Fruit fly (Drosophila melanogaster): ENCODE data around the gene CG31698.
A peak's percentile ranks its signal among the peaks of the same experiment; 100 is the strongest.
"Not testable (repeated sequence)": the region's sequence is repeated elsewhere in the genome, so short reads cannot be mapped to it uniquely, and the experiment has no call there.

CG31698 gene

DNA sequence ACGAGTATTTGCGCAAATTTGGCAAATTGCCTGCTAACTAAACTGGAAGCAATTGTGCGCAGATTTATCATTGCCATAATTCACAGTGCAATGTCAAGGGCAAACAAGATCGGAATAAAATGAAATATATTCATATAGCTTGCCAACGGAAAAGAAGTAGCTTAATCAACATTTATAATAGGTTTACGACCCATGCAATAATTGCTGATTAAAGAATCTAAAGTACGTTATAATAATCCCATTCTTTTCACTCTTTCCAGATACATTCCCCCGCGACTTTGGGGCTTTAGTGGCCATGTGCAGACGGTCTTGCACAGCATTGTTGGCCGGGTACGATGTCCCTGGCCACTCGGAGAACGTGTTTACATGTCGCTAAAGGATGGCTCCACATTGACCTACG, 6.9 kb downstream of the CG31698 start:
- TF ChIP-seq Rel (GFP tag; optimal IDR thresholded peaks at IDR 0.05) (no peak), Rel (tag; optimal IDR thresholded peaks at IDR 0.05) (no peak), HLH106 (tag; optimal IDR thresholded peaks at IDR 0.05) (no peak), usp (GFP tag; optimal IDR thresholded peaks at IDR 0.05) (no peak), foxo (GFP tag; optimal IDR thresholded peaks at IDR 0.05) (no peak), ey (GFP tag; optimal IDR thresholded peaks at IDR 0.05) (no peak), Jra (GFP tag; optimal IDR thresholded peaks at IDR 0.05) (no peak), jim (GFP tag; optimal IDR thresholded peaks at IDR 0.05) (no peak), dl (GFP tag; optimal IDR thresholded peaks at IDR 0.05; ENCODE audit: insufficient read depth in 1 of 2, partially characterized antibody in 2 of 2) (no peak)

DNA sequence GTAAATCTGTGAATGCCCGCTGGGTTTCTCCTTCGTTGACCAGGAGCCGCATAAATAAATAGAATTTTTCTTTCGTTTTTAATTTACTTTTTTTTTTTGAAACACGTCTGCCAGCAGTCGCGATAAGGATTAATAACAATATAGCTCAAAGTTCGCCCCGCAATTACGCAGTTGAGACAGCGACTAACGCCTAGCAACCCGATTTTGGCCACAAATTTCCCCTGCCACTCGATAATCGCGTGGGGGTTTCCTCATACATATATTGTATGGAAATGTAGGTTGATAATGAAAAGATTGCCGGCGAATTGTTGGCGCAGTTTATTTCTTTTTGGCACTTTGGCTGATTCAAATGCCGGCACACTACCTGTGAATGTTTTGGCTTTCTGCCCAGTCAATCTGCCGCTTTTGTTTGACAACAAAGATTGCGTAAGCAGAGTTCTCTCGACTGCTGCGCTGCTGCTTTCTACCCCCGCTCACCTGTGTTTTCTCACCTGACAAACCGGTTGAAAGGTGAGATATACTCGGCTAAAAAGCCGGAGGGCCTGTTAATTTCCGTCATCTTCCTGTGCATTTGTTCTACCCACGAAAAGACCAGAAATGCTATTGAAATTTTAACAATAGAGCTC, 8.5 kb downstream of the CG31698 start:
- TF ChIP-seq Hnf4 (GFP tag; optimal IDR thresholded peaks at IDR 0.05) = peak; percentile 34
- TF ChIP-seq psq (GFP tag; optimal IDR thresholded peaks at IDR 0.05) = no peak
- TF ChIP-seq fru (GFP tag; optimal IDR thresholded peaks at IDR 0.05) = no peak
- TF ChIP-seq foxo (GFP tag; optimal IDR thresholded peaks at IDR 0.05) = no peak
- TF ChIP-seq CG32264 (GFP tag; optimal IDR thresholded peaks at IDR 0.05) = no peak
- no peak for TF ChIP-seq usp (GFP tag; optimal IDR thresholded peaks at IDR 0.05)
- TF ChIP-seq Hr83 (GFP tag; optimal IDR thresholded peaks at IDR 0.05; ENCODE audit: poor library complexity, severe bottlenecking) = peak; percentile 62
- no peak for TF ChIP-seq Mio (GFP tag; optimal IDR thresholded peaks at IDR 0.05)
- TF ChIP-seq CG9705 (GFP tag; optimal IDR thresholded peaks at IDR 0.05) = no peak
- TF ChIP-seq Dif (GFP tag; optimal IDR thresholded peaks at IDR 0.05; ENCODE audit: partially characterized antibody) = peak; percentile 7
- no peak for TF ChIP-seq woc (GFP tag; optimal IDR thresholded peaks at IDR 0.05)
- no peak for TF ChIP-seq Rel (GFP tag; optimal IDR thresholded peaks at IDR 0.05)
- TF ChIP-seq Rel (tag; optimal IDR thresholded peaks at IDR 0.05) = peak; percentile 99
- TF ChIP-seq sage (GFP tag; optimal IDR thresholded peaks at IDR 0.05) = no peak

DNA sequence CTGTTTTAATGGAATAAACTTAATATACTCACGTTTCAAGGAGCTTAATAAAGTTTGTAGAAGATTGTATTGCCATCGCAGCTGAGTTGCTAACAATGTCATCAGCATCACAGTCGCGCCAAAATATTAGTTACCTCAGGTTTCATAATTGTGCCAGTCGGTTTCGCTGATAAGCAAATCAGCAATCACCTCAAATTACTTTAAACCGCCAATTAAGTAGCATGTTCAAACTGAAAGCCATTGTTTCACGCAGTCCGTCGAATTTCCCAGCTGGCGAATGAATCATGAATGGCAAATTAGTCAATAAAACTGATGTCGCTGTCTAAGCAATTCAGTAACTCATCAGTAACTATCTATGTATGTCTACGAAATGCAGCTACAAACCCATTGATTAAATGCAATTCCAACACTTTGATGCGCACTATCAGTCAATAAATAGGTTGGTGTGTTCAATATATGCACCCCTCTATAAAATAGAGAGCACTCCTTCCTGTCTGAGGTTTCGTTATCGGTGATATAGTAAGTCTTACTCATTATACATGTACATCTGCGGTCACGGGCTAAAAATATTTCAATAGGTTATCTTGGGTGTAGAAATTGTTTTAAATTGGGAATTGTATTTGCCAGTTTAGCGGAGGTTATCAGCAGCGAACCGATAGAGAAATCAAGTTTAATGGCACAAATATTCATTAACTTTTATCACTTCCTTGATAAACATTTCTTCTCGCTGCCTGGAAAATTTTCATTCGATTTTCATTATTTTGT, 9.2 kb downstream of the CG31698 start:
- TF ChIP-seq CrebA (GFP tag; optimal IDR thresholded peaks at IDR 0.05; ENCODE audit: borderline replicate concordance) (no peak), OdsH (GFP tag; optimal IDR thresholded peaks at IDR 0.05) (no peak), Hr83 (GFP tag; optimal IDR thresholded peaks at IDR 0.05; ENCODE audit: poor library complexity, severe bottlenecking) (no peak), Sp1 (GFP tag; optimal IDR thresholded peaks at IDR 0.05) (no peak), brk (GFP tag; optimal IDR thresholded peaks at IDR 0.05) (no peak), CG32264 (GFP tag; optimal IDR thresholded peaks at IDR 0.05) (no peak), psq (GFP tag; optimal IDR thresholded peaks at IDR 0.05) (no peak), Mio (GFP tag; optimal IDR thresholded peaks at IDR 0.05) (no peak), Hnf4 (GFP tag; optimal IDR thresholded peaks at IDR 0.05) (no peak), h (GFP tag; optimal IDR thresholded peaks at IDR 0.05) (no peak)

DNA sequence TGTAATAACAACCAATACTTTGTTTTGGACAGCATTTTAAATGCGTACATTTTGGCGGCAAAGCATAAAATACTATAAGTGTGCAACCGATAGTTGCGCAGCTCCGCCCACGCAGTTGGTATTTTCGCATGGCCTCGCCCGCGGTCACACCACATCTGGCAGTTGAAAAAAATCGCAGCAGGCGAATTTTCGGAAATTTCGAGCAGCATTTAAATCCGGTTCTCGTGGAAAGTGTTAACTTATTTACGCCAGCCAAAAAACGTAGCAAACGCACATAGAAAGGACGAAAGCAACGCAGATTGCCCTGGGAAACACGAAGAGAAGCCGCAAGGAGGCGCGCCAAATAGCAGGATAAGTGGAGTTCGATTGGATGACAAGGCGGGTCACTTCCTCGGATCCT, 10.2 kb downstream of the CG31698 start, which contains the start of gene Hydr2:
Gene Hydr2 (plus strand): TSS at position 156 of the 400 bp plus-strand sequence.
- not testable (repeated sequence) for TF ChIP-seq dsf (GFP tag; optimal IDR thresholded peaks at IDR 0.05; ENCODE audit: borderline replicate concordance); sage (GFP tag; optimal IDR thresholded peaks at IDR 0.05); Dfd (GFP tag; optimal IDR thresholded peaks at IDR 0.05)

DNA sequence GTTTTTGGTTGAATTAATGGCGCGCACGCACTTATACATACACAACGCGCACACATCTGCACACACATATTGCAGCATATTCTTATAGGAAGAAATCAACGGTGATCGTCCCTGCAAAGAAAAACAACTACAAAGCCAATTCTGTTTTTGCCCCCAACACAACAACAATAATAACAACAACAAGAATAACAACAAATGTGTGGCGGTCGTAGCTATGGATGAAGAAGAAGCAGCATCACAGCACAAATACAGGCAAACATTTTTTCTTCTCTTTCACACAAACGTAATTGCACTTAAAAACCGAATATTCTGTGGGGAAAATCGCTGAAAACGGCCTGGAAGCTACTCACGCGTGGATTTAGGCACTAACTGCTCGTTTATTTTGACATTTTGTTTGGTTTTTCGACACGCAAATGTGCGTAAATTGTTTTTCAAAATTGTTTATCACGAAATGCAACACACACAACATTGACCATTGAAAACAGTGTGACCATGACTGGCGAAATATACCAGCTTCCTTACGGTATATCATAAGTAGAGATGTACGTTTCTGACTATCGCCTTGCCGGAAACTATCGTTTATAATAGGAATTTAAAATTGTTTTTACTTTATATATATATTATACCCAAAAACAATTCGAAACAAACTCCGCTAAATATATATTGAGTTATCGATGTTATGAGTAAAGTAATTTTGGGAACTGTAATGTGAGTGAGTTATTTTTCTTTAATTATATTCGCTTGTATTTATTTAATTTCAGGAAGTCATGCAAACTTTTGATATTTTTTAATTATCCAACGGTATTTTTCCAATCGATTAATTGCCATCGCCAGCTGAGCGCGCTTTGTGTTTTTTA, 14.3 kb downstream of the CG31698 start, which contains the start of the genes Mad and gkt:
Gene Mad (minus strand): TSS at position 500 of the 857 bp plus-strand sequence.
Gene gkt (plus strand): TSS at position 807 of the 857 bp plus-strand sequence.
- TF ChIP-seq Dfd (GFP tag; optimal IDR thresholded peaks at IDR 0.05) = no peak
- TF ChIP-seq Sp1 (GFP tag; optimal IDR thresholded peaks at IDR 0.05) = no peak
- TF ChIP-seq N (GFP tag; optimal IDR thresholded peaks at IDR 0.05) = peak; percentile 17
- peak; percentile 16 for TF ChIP-seq HLH106 (tag; optimal IDR thresholded peaks at IDR 0.05)
- TF ChIP-seq Hr78 (GFP tag; optimal IDR thresholded peaks at IDR 0.05) = no peak
- no peak for TF ChIP-seq jim (GFP tag; optimal IDR thresholded peaks at IDR 0.05)
- TF ChIP-seq Myc (optimal IDR thresholded peaks at IDR 0.05) = no peak
- TF ChIP-seq rgr (GFP tag; optimal IDR thresholded peaks at IDR 0.05) = no peak
- no peak for TF ChIP-seq dl (GFP tag; optimal IDR thresholded peaks at IDR 0.05; ENCODE audit: insufficient read depth in 1 of 2, partially characterized antibody in 2 of 2)
- no peak for TF ChIP-seq woc (GFP tag; optimal IDR thresholded peaks at IDR 0.05)
- peak in 1 of 2 experiments; percentile 21 for TF ChIP-seq foxo (GFP tag; optimal IDR thresholded peaks at IDR 0.05)
- no peak for TF ChIP-seq Hnf4 (GFP tag; optimal IDR thresholded peaks at IDR 0.05)
- TF ChIP-seq GATAd (GFP tag; optimal IDR thresholded peaks at IDR 0.05) = no peak

Data from whole organism, wandering third instar larva.